Worm (Caenorhabditis elegans): ENCODE measurements around the gene srbc-11.

DNA sequence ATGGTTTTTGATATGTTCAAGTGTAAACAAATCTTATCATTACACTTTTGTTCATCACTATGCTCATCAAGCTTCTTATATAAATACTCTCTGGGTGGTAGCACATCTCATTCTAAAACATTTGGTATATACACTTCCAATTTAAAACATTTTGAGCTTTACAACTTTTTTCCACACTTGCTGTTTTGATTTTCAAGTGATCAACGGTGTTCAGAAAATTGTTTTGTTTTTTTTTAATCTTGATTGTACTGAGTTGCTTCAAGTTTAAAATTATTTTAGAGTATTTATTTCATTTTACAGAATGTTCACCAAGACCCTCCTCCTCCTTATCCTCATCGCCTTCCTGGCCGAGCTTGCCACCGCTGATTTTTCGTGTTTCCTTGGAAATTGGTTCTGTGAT is 33.7 kb upstream of the srbc-11 start, which contains the start of gene C54F6.5:
- TF ChIP-seq nhr-77 (tag; optimal IDR thresholded peaks at IDR 0.05), result no peak
- no peak for TF ChIP-seq nhr-10 (tag; optimal IDR thresholded peaks at IDR 0.05)
- no peak for TF ChIP-seq lsy-2 (tag; optimal IDR thresholded peaks at IDR 0.05)
- TF ChIP-seq blmp-1 (tag; optimal IDR thresholded peaks at IDR 0.05; ENCODE audit: insufficient read depth), result no peak
- TF ChIP-seq ztf-4 (tag; optimal IDR thresholded peaks at IDR 0.05), result no peak
- TF ChIP-seq elt-1 (tag; optimal IDR thresholded peaks at IDR 0.05), result no peak
- no peak for TF ChIP-seq dmd-4 (tag; optimal IDR thresholded peaks at IDR 0.05)
- TF ChIP-seq unc-62 (GFP tag; optimal IDR thresholded peaks at IDR 0.05), result no peak
- TF ChIP-seq sma-9 (GFP tag; optimal IDR thresholded peaks at IDR 0.05), result no peak
- no peak for TF ChIP-seq sma-9 (tag; optimal IDR thresholded peaks at IDR 0.05)

Measured in whole organism, L2 larva.